Worm (Caenorhabditis elegans) whole organism, early embryonic: ENCODE data around the gene manf-1.

Source experiments
- aly-1 ChIP-seq: sonication (generic microtip); optimal IDR thresholded peaks from 2 replicates; lab custom pipeline; 2016; ENCODE audit warnings: missing genetic modification characterization, missing compliant biosample characterization
- ama-1 ChIP-seq: fragments of 150-350 bp; optimal IDR thresholded peaks from 2 replicates; lab custom pipeline; 2014
- ceh-13 ChIP-seq: fragments of 200-800 bp; sonication (Bioruptor generic); optimal IDR thresholded peaks from 2 replicates; lab custom pipeline; 2018; ENCODE audit warnings: mild to moderate bottlenecking, missing genetic modification characterization, missing compliant biosample characterization
- ets-7 ChIP-seq: sonication (generic microtip); optimal IDR thresholded peaks from 2 replicates; lab custom pipeline; 2016; ENCODE audit warnings: missing genotype, missing genetic modification characterization, missing compliant biosample characterization
- hmbx-1 ChIP-seq: sonication (generic microtip); optimal IDR thresholded peaks from 2 replicates; lab custom pipeline; 2016; ENCODE audit warnings: mild to moderate bottlenecking, missing genetic modification characterization, missing compliant biosample characterization
- hnd-1 ChIP-seq: sonication (generic microtip); optimal IDR thresholded peaks from 2 replicates; lab custom pipeline; 2016; ENCODE audit warnings: missing genetic modification characterization, missing compliant biosample characterization
- pes-1 ChIP-seq: fragments of 200-800 bp; sonication (Bioruptor generic); IDR thresholded peaks from 2 replicates; pipeline ENCODE4 v1.3.6; 2022; ENCODE audit warnings: missing genetic modification reagents, missing genetic modification characterization, missing compliant biosample characterization
- scrt-1 ChIP-seq: fragments of 200-800 bp; sonication (Bioruptor generic); IDR thresholded peaks from 2 replicates; pipeline ENCODE4 v1.3.6; 2022; ENCODE audit warnings: missing genetic modification characterization, missing compliant biosample characterization
- sea-1 ChIP-seq: fragments of 200-800 bp; sonication (Bioruptor generic); conservative IDR thresholded peaks from 2 replicates; pipeline ENCODE4 v1.3.6; 2022; ENCODE audit warnings: missing genetic modification characterization, missing compliant biosample characterization
- tbx-11 ChIP-seq: fragments of 200-800 bp; sonication (Bioruptor generic); IDR thresholded peaks from 2 replicates; pipeline ENCODE4 v1.3.6; 2022; ENCODE audit warnings: missing genetic modification characterization, missing compliant biosample characterization
- tbx-37 ChIP-seq: fragments of 200-800 bp; sonication (Bioruptor generic); conservative IDR thresholded peaks from 2 replicates; pipeline ENCODE4 v1.3.6; 2022; ENCODE audit warnings: missing genetic modification reagents, missing genetic modification characterization, missing compliant biosample characterization

DNA sequence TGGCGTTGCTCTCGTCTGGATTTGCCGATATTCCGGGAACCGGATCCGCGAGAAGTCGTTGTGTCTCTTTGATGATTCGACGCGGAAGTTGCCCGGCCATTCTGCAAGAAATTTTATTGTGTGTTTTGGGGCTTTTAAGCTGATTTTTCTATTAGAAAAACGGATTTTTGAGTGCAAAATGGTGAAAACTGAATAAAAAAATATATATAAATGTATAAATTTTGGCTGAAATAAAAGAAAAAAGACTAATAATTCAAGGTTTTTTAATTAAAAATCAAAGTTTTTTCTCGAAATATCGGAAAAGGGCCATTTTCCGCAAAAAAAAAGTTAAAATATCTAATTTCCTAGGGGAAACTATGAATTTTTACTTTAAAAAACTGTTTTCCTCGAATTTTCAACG, 2.6 kb downstream of the manf-1 start, which contains the start of gene ubc-13:
- TF ChIP-seq hnd-1 (tag; lab: Kevin White, UChicago): no peak
- no peak for TF ChIP-seq ama-1 (lab: Kevin White, UChicago)
- TF ChIP-seq hmbx-1 (tag; lab: Kevin White, UChicago): no peak
- no peak for TF ChIP-seq ceh-13 (GFP tag; lab: Kevin White, UChicago)
- no peak for TF ChIP-seq scrt-1 (GFP tag; lab: Robert Waterston, UW)
- no peak for TF ChIP-seq tbx-37 (GFP tag; lab: Robert Waterston, UW)
- TF ChIP-seq ets-7 (tag; lab: Kevin White, UChicago): no peak
- TF ChIP-seq aly-1: no peak
- no peak for TF ChIP-seq tbx-11 (GFP tag; lab: Robert Waterston, UW)
- no peak for TF ChIP-seq pes-1 (GFP tag; lab: Robert Waterston, UW)
- TF ChIP-seq sea-1 (GFP tag; lab: Robert Waterston, UW): no peak
